Worm (Caenorhabditis elegans): Measurements from ENCODE around the gene srw-15.

DNA sequence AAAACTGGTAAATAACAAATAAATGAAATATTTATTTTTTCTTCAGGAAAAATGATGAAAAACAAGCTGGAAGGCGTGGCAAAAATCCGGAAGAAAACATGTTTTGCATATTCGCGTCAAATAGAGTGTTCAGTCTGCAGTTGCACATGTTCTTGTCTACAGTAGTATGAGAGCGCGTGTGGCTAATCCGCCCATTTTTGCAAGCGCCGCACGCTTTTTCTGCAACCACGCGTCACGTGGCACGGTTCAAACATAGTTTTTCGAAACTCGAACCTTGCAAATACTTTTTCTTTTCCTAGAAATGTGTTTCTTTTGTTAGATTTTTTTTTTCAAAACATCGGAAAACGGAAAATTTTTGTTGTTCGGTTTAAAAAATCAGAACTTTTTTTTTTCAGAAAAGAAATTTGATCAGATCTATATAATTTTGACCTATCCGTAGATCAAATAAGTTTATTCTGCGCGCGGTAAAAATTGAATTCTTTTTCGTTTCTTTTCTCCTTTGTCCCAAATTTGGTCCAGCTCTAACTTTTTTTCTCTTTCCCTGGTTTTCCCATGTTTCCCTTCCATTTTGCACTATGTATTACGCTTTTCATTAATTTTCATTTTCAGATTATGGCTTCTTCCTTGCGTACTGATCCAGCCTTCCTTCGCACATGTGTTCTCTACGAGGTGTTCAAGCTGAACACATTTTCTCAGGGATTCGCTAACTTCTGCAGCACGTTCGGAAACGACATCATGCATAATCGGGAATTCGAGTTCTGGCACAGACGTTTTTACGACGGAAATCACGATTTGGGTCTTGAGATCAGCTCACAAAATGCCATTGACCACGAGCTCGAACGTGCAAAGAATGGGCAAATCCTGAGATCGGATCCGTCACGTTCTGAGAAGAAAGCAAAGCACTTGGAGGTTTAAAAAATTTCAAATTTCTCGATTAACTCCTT is 46.0 kb upstream of the srw-15 start, which contains the start of gene Y75B12B.1:
- TF ChIP-seq cebp-1 (GFP tag; IDR thresholded peaks at IDR 0.05) (no peak), cebp-1 (tag; optimal IDR thresholded peaks at IDR 0.05) (no peak), hrde-1 (tag; optimal IDR thresholded peaks at IDR 0.05; ENCODE audit: borderline replicate concordance) (no peak), lir-1 (GFP tag; conservative IDR thresholded peaks at IDR 0.05) (no peak), ztf-25 (GFP tag; IDR thresholded peaks at IDR 0.05) (no peak), ceh-58 (GFP tag; IDR thresholded peaks at IDR 0.05) (no peak), cebp-2 (GFP tag; IDR thresholded peaks at IDR 0.05) (no peak), ceh-100 (GFP tag; IDR thresholded peaks at IDR 0.05) (peak; percentile 79)

Measured in whole organism, young adult.